Worm (Caenorhabditis elegans): ENCODE results near the gene M88.3.
A peak's percentile ranks its signal among the peaks of the same experiment; 100 is the strongest.

ce11 chrIII:4506590-4507128 lies 38.2 kb downstream of the M88.3 start:
- no peak for TF ChIP-seq unc-62 (GFP tag; optimal IDR thresholded peaks at IDR 0.05 in 1 of 2)
- TF ChIP-seq unc-62 (tag; optimal IDR thresholded peaks at IDR 0.05): no peak
- TF ChIP-seq dpl-1 (GFP tag; optimal IDR thresholded peaks at IDR 0.05): no peak
- no peak for TF ChIP-seq mxl-2 (GFP tag; conservative IDR thresholded peaks at IDR 0.05)
- TF ChIP-seq snpc-4 (tag; optimal IDR thresholded peaks at IDR 0.05): no peak
- peak; percentile 93 for TF ChIP-seq aha-1 (tag)
- TF ChIP-seq ama-1 (optimal IDR thresholded peaks at IDR 0.05): no peak
- TF ChIP-seq nhr-48 (tag; optimal IDR thresholded peaks at IDR 0.05): peak; percentile 39
